Worm (Caenorhabditis elegans) whole organism, L4 larva: ENCODE data around the gene srx-41.

Experiments used
- nhr-10 ChIP-seq: fragments of 150-350 bp; optimal IDR thresholded peaks from 2 replicates; lab custom pipeline; 2014; ENCODE audit warnings: missing biosample characterization, missing genetic modification characterization
- unc-39 ChIP-seq: sonication (generic microtip); optimal IDR thresholded peaks from 2 replicates; lab custom pipeline; 2017; ENCODE audit warnings: missing biosample characterization, missing genetic modification characterization

DNA sequence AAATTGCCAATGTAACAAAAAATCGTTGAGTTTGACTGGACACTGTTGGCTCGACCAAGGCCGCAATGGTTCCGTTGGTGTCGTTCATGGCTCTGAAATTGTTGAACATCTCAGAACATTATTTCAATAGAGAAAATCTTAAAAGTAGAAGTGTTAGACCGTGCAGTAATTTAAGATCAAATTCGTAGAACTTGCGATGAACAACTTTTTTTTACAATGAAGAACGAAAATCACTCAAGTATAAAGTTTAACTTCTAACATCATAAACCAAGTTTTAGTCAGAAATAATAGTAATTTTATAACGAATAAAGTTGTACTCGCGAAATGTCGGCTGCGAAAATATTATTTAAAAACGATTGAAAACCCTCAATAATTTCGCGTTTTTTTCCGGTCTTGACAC, at the start of gene srx-41:
- no peak for TF ChIP-seq nhr-10
- no peak for TF ChIP-seq unc-39
